Worm (Caenorhabditis elegans): ENCODE measurements around the gene mix-1.

DNA sequence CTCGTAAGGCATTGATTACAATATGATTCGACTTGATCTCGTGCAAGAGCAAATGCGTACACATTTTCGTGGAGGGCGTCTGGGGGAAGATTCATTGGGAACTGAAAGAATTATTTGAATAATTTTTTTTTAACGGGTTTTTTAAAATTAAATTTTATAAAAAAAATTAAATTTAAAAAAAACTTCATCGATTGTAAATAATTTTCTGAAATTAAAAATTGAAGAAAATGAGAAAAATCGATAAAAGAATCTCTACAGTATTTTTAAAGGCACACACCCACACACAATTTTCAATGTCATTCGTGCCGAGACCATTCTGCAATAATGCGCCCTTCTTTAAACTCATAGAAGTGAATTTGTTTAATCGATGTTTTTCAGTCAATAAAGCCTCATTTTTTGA lies 27.9 kb upstream of the mix-1 start, which contains the start of gene set-14:
- TF ChIP-seq lsy-27 (tag; optimal IDR thresholded peaks at IDR 0.05; ENCODE audit: borderline replicate concordance, insufficient read depth), result no peak
- no peak for TF ChIP-seq ama-1 (optimal IDR thresholded peaks at IDR 0.05)
- TF ChIP-seq ama-1 (GFP tag; optimal IDR thresholded peaks at IDR 0.05), result no peak
- TF ChIP-seq lin-35 (GFP tag; optimal IDR thresholded peaks at IDR 0.05), result no peak
- no peak for TF ChIP-seq aptf-3 (GFP tag; IDR thresholded peaks at IDR 0.05)

Measured in whole organism, young adult.